Worm (Caenorhabditis elegans) whole organism, young adult: Measurements from ENCODE around the gene Y43E12A.3.

Experiments used
- F39B2.1 ChIP-seq: fragments of 200-800 bp; sonication (Bioruptor generic); IDR thresholded peaks from 2 replicates; pipeline ENCODE4 v1.3.6; 2022; ENCODE audit warnings: missing genetic modification reagents, missing genetic modification characterization, missing compliant biosample characterization
- ceh-58 ChIP-seq: fragments of 200-800 bp; sonication (Bioruptor generic); IDR thresholded peaks from 2 replicates; pipeline ENCODE4 v1.3.6; 2022; ENCODE audit warnings: missing genetic modification characterization, missing compliant biosample characterization
- dox-1 ChIP-seq: fragments of 200-800 bp; sonication (Bioruptor generic); IDR thresholded peaks from 2 replicates; pipeline ENCODE4 v1.3.6; 2022; ENCODE audit warnings: missing genetic modification reagents, missing genetic modification characterization, missing compliant biosample characterization
- repo-1 ChIP-seq: sonication (generic microtip); optimal IDR thresholded peaks from 2 replicates; lab custom pipeline; 2017; ENCODE audit warnings: mild to moderate bottlenecking, missing genetic modification characterization, missing compliant biosample characterization
- snpc-4 ChIP-seq, 5 experiments: fragments of 150-350 bp in 1 of 5; sonication (generic microtip) in 4 of 5; optimal IDR thresholded peaks; 2 replicates each; lab custom pipeline; 2014 to 2018; ENCODE audit warnings: missing genetic modification characterization in 5 of 5, missing biosample characterization in 3 of 5, antibody characterized with exemption in 2 of 5, mild to moderate bottlenecking in 2 of 5, missing compliant biosample characterization in 2 of 5, missing genotype in 2 of 5, moderate library complexity in 2 of 5, missing genetic modification reagents in 1 of 5

- TF ChIP-seq repo-1 (tag; lab: Kevin White, UChicago) (no peak), ceh-58 (GFP tag; lab: Robert Waterston, UW) (no peak), F39B2.1 (no peak), snpc-4 (GFP tag; optimal IDR thresholded peaks at IDR 0.05; lab: Kevin White, UChicago) (no peak), snpc-4 (tag; optimal IDR thresholded peaks at IDR 0.05; lab: Kevin White, UChicago) (no peak), dox-1 (GFP tag; lab: Robert Waterston, UW) (no peak)
These were observed 29.5 kb upstream of the Y43E12A.3 start, which contains the start of gene sri-19 for ce11 chrIV:10958230-10958588.
